Fruit fly (Drosophila melanogaster): ENCODE results near the gene CtsL4.

CtsL4 gene

DNA sequence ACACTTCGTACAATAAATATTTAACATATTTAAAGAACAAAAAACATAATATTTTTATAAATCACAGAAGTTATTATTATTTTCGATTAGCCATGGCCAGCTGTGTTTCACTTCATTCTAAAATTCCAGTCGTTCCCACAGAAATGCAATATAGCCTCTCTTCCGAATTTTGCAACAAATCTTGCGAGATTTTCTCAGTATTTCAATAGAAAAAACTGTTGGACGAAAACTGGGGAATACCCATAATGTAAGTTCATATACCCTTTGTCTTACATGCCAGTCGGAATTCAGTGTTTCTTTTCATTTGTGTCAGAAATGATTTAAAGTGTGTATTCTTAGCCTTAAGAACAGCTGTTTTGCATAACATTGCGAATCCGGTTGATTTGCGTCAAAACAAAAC lies at the start of gene CtsL4, which contains the start of gene ClpP (continued):
- TF ChIP-seq pros (GFP tag; optimal IDR thresholded peaks at IDR 0.05) (peak; percentile 86), Lim3 (GFP tag; IDR thresholded peaks at IDR 0.05) (no peak), bcd (GFP tag; optimal IDR thresholded peaks at IDR 0.05) (no peak), ash1 (GFP tag; optimal IDR thresholded peaks at IDR 0.05) (no peak), Sox102F (GFP tag; optimal IDR thresholded peaks at IDR 0.05) (no peak), MBD-R2 (GFP tag; IDR thresholded peaks at IDR 0.05) (peak; percentile 95), cas (GFP tag; IDR thresholded peaks at IDR 0.05) (no peak), CG1603 (tag; optimal IDR thresholded peaks at IDR 0.05) (peak; percentile 100), zen (tag; optimal IDR thresholded peaks at IDR 0.05) (peak; percentile 46), CG13624 (GFP tag; optimal IDR thresholded peaks at IDR 0.05) (no peak), gt (GFP tag; IDR thresholded peaks at IDR 0.05) (no peak), CG34376 (GFP tag; optimal IDR thresholded peaks at IDR 0.05) (peak; percentile 3), CG9215 (GFP tag; IDR thresholded peaks at IDR 0.05) (no peak), Gsc (GFP tag; IDR thresholded peaks at IDR 0.05) (no peak), ATbp (GFP tag; optimal IDR thresholded peaks at IDR 0.05) (no peak), btn (GFP tag; optimal IDR thresholded peaks at IDR 0.05) (no peak), twi (tag; optimal IDR thresholded peaks at IDR 0.05) (peak; percentile 61), Dek (tag; optimal IDR thresholded peaks at IDR 0.05) (peak; percentile 33), wdn (GFP tag; IDR thresholded peaks at IDR 0.05) (no peak), CrebB (tag; optimal IDR thresholded peaks at IDR 0.05) (no peak), Fer1 (GFP tag; optimal IDR thresholded peaks at IDR 0.05) (peak; percentile 15), insv (GFP tag; optimal IDR thresholded peaks at IDR 0.05) (peak in 1 of 2 experiments; percentile 9), lola (GFP tag; optimal IDR thresholded peaks at IDR 0.05) (peak in 1 of 3 experiments; percentile 43), CG17568 (GFP tag; optimal IDR thresholded peaks at IDR 0.05) (no peak), Hr3 (GFP tag; optimal IDR thresholded peaks at IDR 0.05) (peak; percentile 51), Ravus (GFP tag; IDR thresholded peaks at IDR 0.05) (no peak), CG15269 (tag; optimal IDR thresholded peaks at IDR 0.05) (no peak), CG2889 (GFP tag; IDR thresholded peaks at IDR 0.05) (no peak), dimm (GFP tag; IDR thresholded peaks at IDR 0.05) (no peak), pzg (GFP tag; optimal IDR thresholded peaks at IDR 0.05) (peak; percentile 72), ara (GFP tag; IDR thresholded peaks at IDR 0.05) (no peak), lab (GFP tag; optimal IDR thresholded peaks at IDR 0.05) (no peak), CG42726 (GFP tag; IDR thresholded peaks at IDR 0.05; ENCODE audit: partially characterized antibody) (no peak), CG10543 (GFP tag; optimal IDR thresholded peaks at IDR 0.05) (no peak), ase (GFP tag; IDR thresholded peaks at IDR 0.05) (peak; percentile 26; the same call in 1 of the 3 replicates), wek (GFP tag; optimal IDR thresholded peaks at IDR 0.05) (peak; percentile 97), fru (optimal IDR thresholded peaks at IDR 0.05) (no peak), bigmax (GFP tag; optimal IDR thresholded peaks at IDR 0.05) (peak; percentile 12), Fer2 (tag; optimal IDR thresholded peaks at IDR 0.05) (no peak), gsb (GFP tag; IDR thresholded peaks at IDR 0.05) (no peak), dysf (GFP tag; IDR thresholded peaks at IDR 0.05) (peak; percentile 50; the same call in 2 of the 3 replicates), crol (GFP tag; IDR thresholded peaks at IDR 0.05) (no peak), CG2712 (tag; optimal IDR thresholded peaks at IDR 0.05) (peak; percentile 55), CG1529 (GFP tag; optimal IDR thresholded peaks at IDR 0.05) (no peak), CG13775 (GFP tag; optimal IDR thresholded peaks at IDR 0.05) (peak; percentile 37), nerfin-2 (GFP tag; IDR thresholded peaks at IDR 0.05; ENCODE audit: partially characterized antibody) (no peak), chif (GFP tag; optimal IDR thresholded peaks at IDR 0.05) (peak in 1 of 2 experiments; percentile 39), CG5180 (GFP tag; optimal IDR thresholded peaks at IDR 0.05) (no peak), CG7745 (tag; optimal IDR thresholded peaks at IDR 0.05) (no peak), CG4360 (GFP tag; IDR thresholded peaks at IDR 0.05) (no peak), H15 (GFP tag; IDR thresholded peaks at IDR 0.05) (no peak)
